Worm (Caenorhabditis elegans) whole organism, L1 larva: Measurements from ENCODE around the gene sri-51.

Source experiments
- dsc-1 ChIP-seq: sonication (generic microtip); optimal IDR thresholded peaks from 2 replicates; lab custom pipeline; 2016; ENCODE audit warnings: mild to moderate bottlenecking, missing genetic modification characterization, missing compliant biosample characterization
- egl-27 ChIP-seq, 2 experiments: fragments of 150-350 bp in 1 of 2; sonication (generic microtip); optimal IDR thresholded peaks; 3 replicates each; lab custom pipeline; 2017 to 2018; ENCODE audit warnings: missing biosample characterization in 2 of 2, missing genetic modification characterization in 2 of 2, missing genetic modification reagents in 2 of 2
- lin-39 ChIP-seq: fragments of 150-350 bp; optimal IDR thresholded peaks from 2 replicates; lab custom pipeline; 2014; ENCODE audit warnings: missing biosample characterization, missing genetic modification reagents, missing genetic modification characterization
- mdl-1 ChIP-seq, 2 experiments: fragments of 150-350 bp; optimal IDR thresholded peaks; 2 replicates each; lab custom pipeline; 2014 to 2017; ENCODE audit warnings: missing biosample characterization in 2 of 2, missing genetic modification characterization in 2 of 2, inconsistent platforms in 1 of 2
- mef-2 ChIP-seq: fragments of 150-350 bp; optimal IDR thresholded peaks from 2 replicates; lab custom pipeline; 2014; ENCODE audit warnings: missing biosample characterization, missing genetic modification characterization
- nhr-19 ChIP-seq: fragments of 200-800 bp; sonication (Bioruptor generic); conservative IDR thresholded peaks from 2 replicates; pipeline ENCODE4 v1.3.6; 2022; ENCODE audit warnings: missing genetic modification characterization, missing compliant biosample characterization
- pqm-1 ChIP-seq: sonication (generic microtip); optimal IDR thresholded peaks from 3 replicates; lab custom pipeline; 2017; ENCODE audit warnings: missing biosample characterization, missing genetic modification characterization
- skn-1 ChIP-seq: fragments of 150-350 bp; optimal IDR thresholded peaks from 2 replicates; lab custom pipeline; 2014; ENCODE audit warnings: missing biosample characterization, missing genetic modification characterization
- sptf-1 ChIP-seq: fragments of 150-350 bp; optimal IDR thresholded peaks from 2 replicates; lab custom pipeline; 2014; ENCODE audit warnings: missing biosample characterization, missing genetic modification characterization
- tlp-1 ChIP-seq: fragments of 150-350 bp; optimal IDR thresholded peaks from 2 replicates; lab custom pipeline; 2014; ENCODE audit warnings: missing biosample characterization, missing genetic modification characterization
- zag-1 ChIP-seq: fragments of 150-350 bp; optimal IDR thresholded peaks from 2 replicates; lab custom pipeline; 2014; ENCODE audit warnings: missing biosample characterization, missing genetic modification characterization

DNA sequence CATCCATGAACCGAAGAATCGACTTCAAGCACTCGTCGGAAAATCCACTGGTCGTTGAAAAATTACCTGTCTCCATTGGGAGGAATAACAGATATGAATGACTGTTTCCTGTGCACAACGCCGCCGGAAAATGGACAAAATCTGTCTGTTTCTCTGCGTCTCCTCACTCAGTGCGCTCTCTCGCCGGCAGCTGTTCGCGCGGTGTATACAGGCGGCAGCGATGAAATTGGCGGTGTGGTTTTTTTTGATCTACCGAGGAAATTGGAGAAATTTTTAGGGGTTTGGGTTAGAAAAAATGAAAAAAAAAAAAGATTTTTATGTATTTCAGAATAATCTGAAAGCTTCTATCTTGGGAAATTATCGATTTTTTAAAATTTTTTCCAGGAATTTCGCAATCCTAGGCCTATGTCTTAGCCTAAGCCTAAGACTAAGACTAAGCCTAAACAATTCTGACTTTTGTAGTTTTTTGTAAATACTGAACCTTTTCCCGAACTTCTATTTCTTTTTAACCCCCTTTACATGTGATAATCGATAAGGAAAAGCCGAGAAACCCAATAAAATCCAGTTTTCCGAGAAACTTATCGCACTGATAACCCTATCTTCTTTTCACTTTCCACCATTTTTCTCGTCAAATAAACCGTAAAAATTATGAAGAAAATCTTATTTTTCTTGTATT is 49.3 kb upstream of the sri-51 start, which contains the start of the genes fbxc-50 and C17F4.2:
- TF ChIP-seq pqm-1, result no peak
- TF ChIP-seq nhr-19 (GFP tag; lab: Robert Waterston, UW), result no peak
- no peak for TF ChIP-seq skn-1
- TF ChIP-seq zag-1, result no peak
- TF ChIP-seq mdl-1 (tag; optimal IDR thresholded peaks at IDR 0.05; lab: Kevin White, UChicago), result no peak
- TF ChIP-seq tlp-1, result no peak
- no peak for TF ChIP-seq egl-27 (tag; optimal IDR thresholded peaks at IDR 0.05; lab: Kevin White, UChicago)
- no peak for TF ChIP-seq lin-39 (tag; lab: Kevin White, UChicago)
- TF ChIP-seq mef-2 (tag; lab: Kevin White, UChicago), result no peak
- no peak for TF ChIP-seq sptf-1 (tag; lab: Kevin White, UChicago)
- no peak for TF ChIP-seq dsc-1 (tag; lab: Kevin White, UChicago)
